Fruit fly (Drosophila melanogaster) S2 (cell line): ENCODE results near the gene GluRIID.

Experiments
- CG8478 ChIP-seq: fragments of >200 bp; optimal IDR thresholded peaks from 2 replicates; lab custom pipeline; 2018
- CTCF ChIP-seq, 2 experiments: fragments of >200 bp; optimal IDR thresholded peaks; 2 replicates each; lab custom pipeline; 2018

DNA sequence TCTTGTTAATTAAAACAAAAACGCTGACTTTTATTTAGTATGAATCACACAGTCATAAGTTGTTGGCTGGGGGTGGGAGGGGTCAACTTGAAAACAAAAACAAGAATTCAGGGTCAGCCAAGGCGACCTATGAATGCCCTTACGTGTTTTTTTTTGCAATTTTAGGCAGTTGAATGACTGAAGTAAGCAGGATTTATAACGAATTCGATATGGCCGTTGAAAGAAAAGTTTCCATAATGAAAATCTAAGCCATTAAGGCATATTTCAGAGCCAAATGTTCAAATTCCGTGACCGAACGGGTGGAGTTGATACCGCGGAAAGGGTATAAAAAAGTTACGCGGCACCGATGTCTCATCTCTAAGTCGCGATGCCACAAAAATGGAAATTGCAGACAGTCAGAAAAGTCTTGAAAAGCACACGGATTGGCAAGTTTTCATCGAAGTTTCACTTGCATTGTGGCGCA is 18.2 kb downstream of the GluRIID start:
- TF ChIP-seq CTCF (optimal IDR thresholded peaks at IDR 0.05; lab: Kevin White, UChicago) (no peak), CG8478 (no peak)
